Fruit fly (Drosophila melanogaster): ENCODE measurements around the gene CG14864.
A peak's percentile ranks its signal among the peaks of the same experiment; 100 is the strongest.

The CG14864 gene

dm6 chr3R:15268426-15268825 lies at the start of gene CG14864, which contains the start of gene Zip88E:
Gene CG14864 (minus strand): TSS chr3R:15268538.
Gene Zip88E (plus strand): TSS chr3R:15268662.
- TF ChIP-seq sisA (GFP tag; IDR thresholded peaks at IDR 0.05), result no peak
- no peak for TF ChIP-seq CG6175 (GFP tag; IDR thresholded peaks at IDR 0.05)
- no peak for TF ChIP-seq CG3995 (GFP tag; optimal IDR thresholded peaks at IDR 0.05)
- TF ChIP-seq fd3F (GFP tag; optimal IDR thresholded peaks at IDR 0.05), result no peak
- TF ChIP-seq Six4 (GFP tag; optimal IDR thresholded peaks at IDR 0.05), result no peak
- no peak for TF ChIP-seq Abd-B (GFP tag; optimal IDR thresholded peaks at IDR 0.05)
- TF ChIP-seq sima (GFP tag; optimal IDR thresholded peaks at IDR 0.05), result no peak
- TF ChIP-seq az2 (GFP tag; optimal IDR thresholded peaks at IDR 0.05), result no peak
- peak; percentile 33 for TF ChIP-seq trem (tag; optimal IDR thresholded peaks at IDR 0.05)
- TF ChIP-seq MESR4 (GFP tag; optimal IDR thresholded peaks at IDR 0.05), result no peak
- peak; percentile 87 for TF ChIP-seq gfzf (GFP tag; optimal IDR thresholded peaks at IDR 0.05)
- TF ChIP-seq sc (optimal IDR thresholded peaks at IDR 0.05), result no peak
- TF ChIP-seq sc (GFP tag; optimal IDR thresholded peaks at IDR 0.05), result no peak
- TF ChIP-seq CG8924 (tag; optimal IDR thresholded peaks at IDR 0.05), result no peak
- no peak for TF ChIP-seq cato (GFP tag; optimal IDR thresholded peaks at IDR 0.05; ENCODE audit: borderline replicate concordance)
- peak; percentile 95 for TF ChIP-seq Myb (GFP tag; optimal IDR thresholded peaks at IDR 0.05)
- no peak for TF ChIP-seq CG7987 (GFP tag; optimal IDR thresholded peaks at IDR 0.05)
- TF ChIP-seq CG5180 (GFP tag; optimal IDR thresholded peaks at IDR 0.05), result no peak
- TF ChIP-seq Dp (GFP tag; optimal IDR thresholded peaks at IDR 0.05), result peak; percentile 73
- TF ChIP-seq fd102C (GFP tag; optimal IDR thresholded peaks at IDR 0.05), result no peak
- 0 out of 3 replicates have a peak, but pooled peaks have one; percentile 5 for TF ChIP-seq hb (GFP tag; IDR thresholded peaks at IDR 0.05; ENCODE audit: partially characterized antibody)
- TF ChIP-seq btn (GFP tag; optimal IDR thresholded peaks at IDR 0.05), result no peak
- TF ChIP-seq CG15269 (tag; optimal IDR thresholded peaks at IDR 0.05), result no peak
- TF ChIP-seq CG8765 (GFP tag; IDR thresholded peaks at IDR 0.05), result no peak
- TF ChIP-seq lab (GFP tag; optimal IDR thresholded peaks at IDR 0.05), result no peak
- TF ChIP-seq CG1602 (GFP tag; optimal IDR thresholded peaks at IDR 0.05), result no peak
- no peak for TF ChIP-seq cad (GFP tag; optimal IDR thresholded peaks at IDR 0.05)
- no peak for TF ChIP-seq CG6689 (GFP tag; IDR thresholded peaks at IDR 0.05)
- TF ChIP-seq CG7963 (GFP tag; IDR thresholded peaks at IDR 0.05; ENCODE audit: partially characterized antibody), result no peak
- TF ChIP-seq CG6813 (GFP tag; optimal IDR thresholded peaks at IDR 0.05), result no peak
- no peak for TF ChIP-seq oc (tag; optimal IDR thresholded peaks at IDR 0.05)
- no peak for TF ChIP-seq Antp (GFP tag; optimal IDR thresholded peaks at IDR 0.05)
- no peak for TF ChIP-seq CG9609 (GFP tag; optimal IDR thresholded peaks at IDR 0.05)
- no peak for TF ChIP-seq CG6765 (GFP tag; optimal IDR thresholded peaks at IDR 0.05)
- TF ChIP-seq Adf1 (GFP tag; IDR thresholded peaks at IDR 0.05), result no peak
- peak; percentile 44 for TF ChIP-seq YL-1 (GFP tag; optimal IDR thresholded peaks at IDR 0.05)
- TF ChIP-seq Max (GFP tag; optimal IDR thresholded peaks at IDR 0.05), result no peak
- TF ChIP-seq zf30C (GFP tag; optimal IDR thresholded peaks at IDR 0.05), result no peak
- no peak for TF ChIP-seq CG3065 (GFP tag; optimal IDR thresholded peaks at IDR 0.05)
- TF ChIP-seq CG15601 (tag; optimal IDR thresholded peaks at IDR 0.05), result no peak
- no peak for TF ChIP-seq vfl (GFP tag; optimal IDR thresholded peaks at IDR 0.05)
- no peak for TF ChIP-seq CG18476 (GFP tag; optimal IDR thresholded peaks at IDR 0.05)
- no peak for TF ChIP-seq toy (GFP tag; IDR thresholded peaks at IDR 0.05)
- TF ChIP-seq CG10209 (GFP tag; optimal IDR thresholded peaks at IDR 0.05), result no peak
- TF ChIP-seq scrt (GFP tag; optimal IDR thresholded peaks at IDR 0.05), result no peak
- TF ChIP-seq Vsx1 (GFP tag; optimal IDR thresholded peaks at IDR 0.05), result no peak
- no peak for TF ChIP-seq Nf-YC (tag; optimal IDR thresholded peaks at IDR 0.05)
- TF ChIP-seq CG9797 (GFP tag; optimal IDR thresholded peaks at IDR 0.05), result peak; percentile 77
- no peak for TF ChIP-seq trh (GFP tag; optimal IDR thresholded peaks at IDR 0.05)
- no peak for TF ChIP-seq ind (GFP tag; optimal IDR thresholded peaks at IDR 0.05)
- TF ChIP-seq CG32772 (GFP tag; IDR thresholded peaks at IDR 0.05), result 0 out of 2 replicates have a peak, but pooled peaks have one; percentile 12
- TF ChIP-seq CG11695 (GFP tag; IDR thresholded peaks at IDR 0.05), result no peak

Measured in whole organism, embryonic.